Fruit fly (Drosophila melanogaster): Measurements from ENCODE around the gene CG14262.

Gene CG14262

dm6 chr3R:27214949-27215348 is 50.3 kb downstream of the CG14262 start:
- no peak for TF ChIP-seq CG8478 (optimal IDR thresholded peaks at IDR 0.05)

Data from S2 (cell line).